Fruit fly (Drosophila melanogaster): ENCODE data around the gene CG43074.

CG43074 gene

dm6 chr3L:3438473-3438872 is 46.0 kb downstream of the CG43074 start (continued):
- TF ChIP-seq CG11456 (GFP tag; IDR thresholded peaks at IDR 0.05) (no peak), lov (optimal IDR thresholded peaks at IDR 0.05) (no peak), lov (GFP tag; IDR thresholded peaks at IDR 0.05) (peak; percentile 33; the same call in 1 of the 3 replicates), fd96Cb (tag; optimal IDR thresholded peaks at IDR 0.05) (peak; percentile 63), CG16815 (GFP tag; optimal IDR thresholded peaks at IDR 0.05) (peak; percentile 57), Doc3 (GFP tag; IDR thresholded peaks at IDR 0.05; ENCODE audit: partially characterized antibody) (no peak), sob (GFP tag; IDR thresholded peaks at IDR 0.05) (peak; percentile 48), CG10431 (GFP tag; optimal IDR thresholded peaks at IDR 0.05) (no peak), CG11504 (tag; optimal IDR thresholded peaks at IDR 0.05) (peak; percentile 81), Adf1 (GFP tag; IDR thresholded peaks at IDR 0.05) (no peak), wek (GFP tag; optimal IDR thresholded peaks at IDR 0.05) (no peak), CG3847 (GFP tag; IDR thresholded peaks at IDR 0.05) (no peak), jumu (GFP tag; optimal IDR thresholded peaks at IDR 0.05) (peak; percentile 45), CG6272 (GFP tag; IDR thresholded peaks at IDR 0.05) (no peak), Elba2 (GFP tag; optimal IDR thresholded peaks at IDR 0.05) (no peak), knrl (GFP tag; IDR thresholded peaks at IDR 0.05; ENCODE audit: partially characterized antibody) (no peak), CG12219 (GFP tag; optimal IDR thresholded peaks at IDR 0.05) (peak; percentile 34), trh (GFP tag; optimal IDR thresholded peaks at IDR 0.05) (no peak), CG9437 (GFP tag; optimal IDR thresholded peaks at IDR 0.05) (peak; percentile 50), CG12659 (GFP tag; optimal IDR thresholded peaks at IDR 0.05) (peak; percentile 44), CG6254 (GFP tag; optimal IDR thresholded peaks at IDR 0.05) (peak; percentile 56), CG9797 (GFP tag; optimal IDR thresholded peaks at IDR 0.05) (no peak), CG3065 (GFP tag; optimal IDR thresholded peaks at IDR 0.05) (peak; percentile 14), scrt (GFP tag; optimal IDR thresholded peaks at IDR 0.05) (peak; percentile 39), C15 (GFP tag; IDR thresholded peaks at IDR 0.05) (no peak), CG13894 (tag; optimal IDR thresholded peaks at IDR 0.05) (no peak), tin (GFP tag; optimal IDR thresholded peaks at IDR 0.05) (peak; percentile 68), CG14014 (GFP tag; IDR thresholded peaks at IDR 0.05) (no peak), CG3838 (GFP tag; optimal IDR thresholded peaks at IDR 0.05) (no peak), Usf (GFP tag; optimal IDR thresholded peaks at IDR 0.05) (no peak), Dad (GFP tag; optimal IDR thresholded peaks at IDR 0.05) (no peak), CG4854 (GFP tag; optimal IDR thresholded peaks at IDR 0.05) (peak; percentile 41), rib (GFP tag; IDR thresholded peaks at IDR 0.05) (no peak), sisA (GFP tag; IDR thresholded peaks at IDR 0.05) (peak; percentile 50; the same call in 1 of the 2 replicates), CG2116 (GFP tag; optimal IDR thresholded peaks at IDR 0.05) (no peak), CG42726 (GFP tag; IDR thresholded peaks at IDR 0.05; ENCODE audit: partially characterized antibody) (no peak), CG10959 (GFP tag; IDR thresholded peaks at IDR 0.05) (0 out of 2 replicates have a peak, but pooled peaks have one; percentile 24), CG9727 (GFP tag; optimal IDR thresholded peaks at IDR 0.05) (peak; percentile 85), CG10654 (GFP tag; optimal IDR thresholded peaks at IDR 0.05) (peak; percentile 44), sim (GFP tag; IDR thresholded peaks at IDR 0.05) (peak; percentile 35; the same call in 1 of the 2 replicates), CG11696 (GFP tag; IDR thresholded peaks at IDR 0.05) (no peak), oc (tag; optimal IDR thresholded peaks at IDR 0.05) (peak; percentile 77), so (GFP tag; IDR thresholded peaks at IDR 0.05) (peak; percentile 11; the same call in 1 of the 3 replicates), grn (GFP tag; optimal IDR thresholded peaks at IDR 0.05) (no peak), Opbp (GFP tag; IDR thresholded peaks at IDR 0.05; ENCODE audit: partially characterized antibody) (no peak), Sox102F (GFP tag; optimal IDR thresholded peaks at IDR 0.05) (peak; percentile 77), Meics (GFP tag; optimal IDR thresholded peaks at IDR 0.05) (peak; percentile 40), CG4328 (GFP tag; optimal IDR thresholded peaks at IDR 0.05) (no peak), Myb (GFP tag; optimal IDR thresholded peaks at IDR 0.05) (peak; percentile 10), gcm (GFP tag; optimal IDR thresholded peaks at IDR 0.05) (peak; percentile 64), klu (GFP tag; IDR thresholded peaks at IDR 0.05) (no peak)
